Worm (Caenorhabditis elegans): ENCODE data around the gene R13A1.5.

DNA sequence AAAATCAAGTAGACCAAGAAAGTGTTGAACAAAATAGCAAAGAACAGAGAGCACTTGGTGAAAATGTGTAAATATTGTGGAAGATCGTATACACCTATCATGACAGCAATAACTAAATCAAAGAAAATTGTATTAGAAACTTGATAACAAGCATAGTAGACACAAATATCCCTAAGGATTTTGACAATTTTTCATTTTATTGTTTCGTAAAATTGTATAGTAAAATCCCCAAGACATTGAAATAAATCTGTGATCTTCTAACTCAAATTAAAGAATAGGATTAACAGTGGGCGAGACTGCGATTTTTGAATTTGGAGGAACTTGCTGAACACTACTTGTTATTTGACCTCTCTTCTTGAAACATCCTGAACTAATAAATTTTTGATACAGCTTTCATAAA, 20.4 kb downstream of the R13A1.5 start, which contains the start of gene str-220:
- TF ChIP-seq klf-2 (GFP tag; conservative IDR thresholded peaks at IDR 0.05) = no peak
- TF ChIP-seq flt-1 (GFP tag; IDR thresholded peaks at IDR 0.05) = no peak
- TF ChIP-seq ref-1 (GFP tag; conservative IDR thresholded peaks at IDR 0.05) = no peak
- TF ChIP-seq ztf-23 (GFP tag; IDR thresholded peaks at IDR 0.05) = no peak
- TF ChIP-seq tab-1 (GFP tag; IDR thresholded peaks at IDR 0.05) = no peak
- TF ChIP-seq med-1 (GFP tag; optimal IDR thresholded peaks at IDR 0.05; ENCODE audit: insufficient read depth) = no peak
- TF ChIP-seq ztf-29 (GFP tag; IDR thresholded peaks at IDR 0.05) = no peak

Measured in whole organism, midembryonic.